Fruit fly (Drosophila melanogaster) whole organism, embryonic: Measurements from ENCODE around the gene Mst77F.

Experiments used
- C15 ChIP-seq: fragments of 200-800 bp; sonication (Bioruptor generic); IDR thresholded peaks from 3 replicates; pipeline ENCODE4 v1.3.6; 2022; ENCODE audit warnings: missing biosample characterization, missing genetic modification characterization
- CG10274 ChIP-seq: fragments of 200-800 bp; sonication (Bioruptor generic); optimal IDR thresholded peaks from 3 replicates; lab custom pipeline; 2017; ENCODE audit warnings: missing biosample characterization, mild to moderate bottlenecking, missing genetic modification characterization
- CG10543 ChIP-seq: fragments of 200-800 bp; sonication (Bioruptor generic); optimal IDR thresholded peaks from 3 replicates; lab custom pipeline; 2017; ENCODE audit warnings: missing biosample characterization, mild to moderate bottlenecking, missing genetic modification characterization, moderate library complexity
- CG11398 ChIP-seq: fragments of 200-800 bp; sonication (Bioruptor generic); optimal IDR thresholded peaks from 2 replicates; lab custom pipeline; 2016; ENCODE audit warnings: missing biosample characterization, missing genetic modification characterization
- CG14014 ChIP-seq: fragments of 200-800 bp; sonication (Bioruptor generic); IDR thresholded peaks from 2 replicates; pipeline ENCODE4 v1.3.6; 2022; ENCODE audit warnings: missing biosample characterization, missing genetic modification characterization
- CG1603 ChIP-seq: fragments of 200-800 bp; sonication (Bioruptor generic); optimal IDR thresholded peaks from 2 replicates; lab custom pipeline; 2019; ENCODE audit warnings: missing biosample characterization, mild to moderate bottlenecking, missing genetic modification characterization, moderate library complexity
- CG17359 ChIP-seq: fragments of 200-800 bp; sonication (Bioruptor generic); optimal IDR thresholded peaks from 3 replicates; lab custom pipeline; 2018; ENCODE audit warnings: missing biosample characterization, mild to moderate bottlenecking, missing genetic modification characterization, moderate library complexity
- CG17361 ChIP-seq: fragments of 200-800 bp; sonication (Bioruptor generic); IDR thresholded peaks from 3 replicates; pipeline ENCODE4 v1.3.6; 2022; ENCODE audit warnings: missing biosample characterization, missing genetic modification characterization
- CG2678 ChIP-seq: fragments of 200-800 bp; sonication (Bioruptor generic); optimal IDR thresholded peaks from 3 replicates; lab custom pipeline; 2019; ENCODE audit warnings: missing biosample characterization, mild to moderate bottlenecking, missing genetic modification characterization, moderate library complexity
- CG2889 ChIP-seq: fragments of 200-800 bp; sonication (Bioruptor generic); IDR thresholded peaks from 3 replicates; pipeline ENCODE4 v1.3.6; 2022; ENCODE audit warnings: missing biosample characterization, missing genetic modification characterization
- CG43689 ChIP-seq: fragments of 200-800 bp; sonication (Bioruptor generic); IDR thresholded peaks from 2 replicates; pipeline ENCODE4 v1.3.6; 2022; ENCODE audit warnings: missing biosample characterization, missing genetic modification characterization
- CG4424 ChIP-seq: fragments of 200-800 bp; sonication (Bioruptor generic); optimal IDR thresholded peaks from 3 replicates; lab custom pipeline; 2016; ENCODE audit warnings: missing biosample characterization, missing genetic modification characterization
- CG7556 ChIP-seq: fragments of 200-800 bp; sonication (Bioruptor generic); optimal IDR thresholded peaks from 2 replicates; lab custom pipeline; 2017; ENCODE audit warnings: missing biosample characterization, mild to moderate bottlenecking, missing genetic modification characterization
- CG8944 ChIP-seq: fragments of 200-800 bp; sonication (Bioruptor generic); optimal IDR thresholded peaks from 3 replicates; lab custom pipeline; 2016; ENCODE audit warnings: missing biosample characterization, missing genetic modification characterization
- CG9437 ChIP-seq: fragments of 200-800 bp; sonication (Bioruptor generic); optimal IDR thresholded peaks from 2 replicates; lab custom pipeline; 2018; ENCODE audit warnings: missing biosample characterization, mild to moderate bottlenecking, missing genetic modification characterization
- Fer2 ChIP-seq: fragments of 200-800 bp; sonication (Bioruptor generic); optimal IDR thresholded peaks from 2 replicates; lab custom pipeline; 2018; ENCODE audit warnings: missing biosample characterization, mild to moderate bottlenecking, missing genetic modification characterization, moderate library complexity
- Fer3 ChIP-seq: fragments of 200-800 bp; sonication (Bioruptor generic); optimal IDR thresholded peaks from 2 replicates; lab custom pipeline; 2018; ENCODE audit warnings: missing biosample characterization, mild to moderate bottlenecking, missing genetic modification characterization, moderate library complexity
- Hmr ChIP-seq: fragments of 200-800 bp; sonication (Bioruptor generic); optimal IDR thresholded peaks from 3 replicates; lab custom pipeline; 2017; ENCODE audit warnings: mild to moderate bottlenecking, missing biosample characterization, missing genetic modification reagents, missing genetic modification characterization
- Hr78 ChIP-seq, 2 experiments: fragments of 200-800 bp in 1 of 2; fragments of >200 bp in 1 of 2; sonication (Bioruptor generic) in 1 of 2; optimal IDR thresholded peaks; 2 replicates each; lab custom pipeline; 2017 to 2019; ENCODE audit warnings: missing biosample characterization in 2 of 2, missing genetic modification characterization in 2 of 2, mild to moderate bottlenecking in 1 of 2, moderate library complexity in 1 of 2
- Lpt ChIP-seq: fragments of >200 bp; optimal IDR thresholded peaks from 2 replicates; lab custom pipeline; 2018; ENCODE audit warnings: missing biosample characterization, missing genetic modification characterization
- Myb ChIP-seq: fragments of 200-800 bp; sonication (Bioruptor generic); optimal IDR thresholded peaks from 2 replicates; lab custom pipeline; 2016; ENCODE audit warnings: missing biosample characterization, missing genetic modification characterization
- NC2α ChIP-seq: fragments of 200-800 bp; sonication (Bioruptor generic); optimal IDR thresholded peaks from 2 replicates; lab custom pipeline; 2016; ENCODE audit warnings: missing biosample characterization, missing genetic modification characterization
- Nf-YC ChIP-seq: fragments of 200-800 bp; optimal IDR thresholded peaks from 3 replicates; lab custom pipeline; 2019; ENCODE audit warnings: missing biosample characterization, mild to moderate bottlenecking, missing genetic modification characterization, moderate library complexity
- Usf ChIP-seq: fragments of 200-800 bp; sonication (Bioruptor generic); optimal IDR thresholded peaks from 2 replicates; lab custom pipeline; 2017; ENCODE audit warnings: missing genotype, missing biosample characterization, missing genetic modification characterization
- ab ChIP-seq: fragments of 200-800 bp; sonication (Bioruptor generic); optimal IDR thresholded peaks from 2 replicates; lab custom pipeline; 2016; ENCODE audit warnings: missing biosample characterization, missing genetic modification characterization
- abd-A ChIP-seq: fragments of 200-800 bp; sonication (Bioruptor generic); optimal IDR thresholded peaks from 3 replicates; lab custom pipeline; 2019; ENCODE audit warnings: missing biosample characterization, mild to moderate bottlenecking, missing genetic modification characterization, moderate library complexity
- ato ChIP-seq: fragments of 200-800 bp; sonication (Bioruptor generic); IDR thresholded peaks from 2 replicates; pipeline ENCODE4 v1.3.6; 2022; ENCODE audit warnings: missing biosample characterization, missing genetic modification characterization; ENCODE audit not compliant: partially characterized antibody
- bab2 ChIP-seq: fragments of 200-800 bp; sonication (Bioruptor generic); optimal IDR thresholded peaks from 2 replicates; lab custom pipeline; 2016; ENCODE audit warnings: missing biosample characterization, missing genetic modification characterization
- btn ChIP-seq: fragments of 200-800 bp; sonication (Bioruptor generic); optimal IDR thresholded peaks from 2 replicates; lab custom pipeline; 2016; ENCODE audit warnings: missing biosample characterization, missing genetic modification characterization
- crol ChIP-seq: fragments of 200-800 bp; sonication (Bioruptor generic); IDR thresholded peaks from 2 replicates; pipeline ENCODE4 v1.3.6; 2022; ENCODE audit warnings: missing biosample characterization, missing genetic modification characterization
- dan ChIP-seq: fragments of 200-800 bp; sonication (Bioruptor generic); IDR thresholded peaks from 2 replicates; pipeline ENCODE4 v1.3.6; 2022; ENCODE audit warnings: missing biosample characterization, missing genetic modification characterization
- dati ChIP-seq: fragments of 200-800 bp; sonication (Bioruptor generic); IDR thresholded peaks from 2 replicates; pipeline ENCODE4 v1.3.6; 2022; ENCODE audit warnings: missing biosample characterization, missing genetic modification characterization
- exex ChIP-seq: fragments of 200-800 bp; sonication (Bioruptor generic); optimal IDR thresholded peaks from 4 replicates; lab custom pipeline; 2018; ENCODE audit warnings: missing biosample characterization, mild to moderate bottlenecking, missing genetic modification characterization, moderate library complexity
- fd102C ChIP-seq: fragments of 200-800 bp; sonication (Bioruptor generic); optimal IDR thresholded peaks from 2 replicates; lab custom pipeline; 2018; ENCODE audit warnings: missing biosample characterization, mild to moderate bottlenecking, missing genetic modification characterization, moderate library complexity
- h ChIP-seq: fragments of >200 bp; optimal IDR thresholded peaks from 2 replicates; lab custom pipeline; 2017
- insv ChIP-seq, 2 experiments: fragments of 200-800 bp; sonication (Bioruptor generic); optimal IDR thresholded peaks; 3 replicates each; lab custom pipeline; 2016 to 2018; ENCODE audit warnings: missing biosample characterization in 2 of 2, missing genetic modification characterization in 2 of 2
- ken ChIP-seq: fragments of 200-800 bp; sonication (Bioruptor generic); IDR thresholded peaks from 3 replicates; pipeline ENCODE4 v1.3.6; 2022; ENCODE audit warnings: missing biosample characterization, missing genetic modification characterization
- pb ChIP-seq: fragments of 200-800 bp; sonication (Bioruptor generic); optimal IDR thresholded peaks from 3 replicates; lab custom pipeline; 2016; ENCODE audit warnings: missing biosample characterization, missing genetic modification characterization
- pnt ChIP-seq: fragments of 200-800 bp; sonication (Bioruptor generic); optimal IDR thresholded peaks from 3 replicates; lab custom pipeline; 2016; ENCODE audit warnings: missing biosample characterization, missing genetic modification characterization
- sens-2 ChIP-seq: fragments of 200-800 bp; sonication (Bioruptor generic); IDR thresholded peaks from 2 replicates; pipeline ENCODE4 v1.3.6; 2022; ENCODE audit warnings: missing biosample characterization, missing genetic modification characterization
- seq ChIP-seq: fragments of 200-800 bp; sonication (Bioruptor generic); IDR thresholded peaks from 2 replicates; pipeline ENCODE4 v1.3.6; 2022; ENCODE audit warnings: missing biosample characterization, missing genetic modification characterization
- shn ChIP-seq: fragments of 200-800 bp; sonication (Bioruptor generic); optimal IDR thresholded peaks from 3 replicates; lab custom pipeline; 2016; ENCODE audit warnings: missing biosample characterization, missing genetic modification characterization
- ssp ChIP-seq: fragments of 200-800 bp; sonication (Bioruptor generic); IDR thresholded peaks from 2 replicates; pipeline ENCODE4 v1.3.6; 2022; ENCODE audit warnings: missing biosample characterization, missing genetic modification characterization
- stwl ChIP-seq: fragments of 200-800 bp; sonication (Bioruptor generic); optimal IDR thresholded peaks from 3 replicates; lab custom pipeline; 2018; ENCODE audit warnings: missing biosample characterization, mild to moderate bottlenecking, missing genetic modification characterization, moderate library complexity
- sug ChIP-seq: fragments of 200-800 bp; optimal IDR thresholded peaks from 2 replicates; lab custom pipeline; 2019; ENCODE audit warnings: missing biosample characterization, mild to moderate bottlenecking, missing genetic modification characterization, moderate library complexity
- tap ChIP-seq: fragments of 200-800 bp; optimal IDR thresholded peaks from 3 replicates; lab custom pipeline; 2019; ENCODE audit warnings: missing biosample characterization, mild to moderate bottlenecking, missing genetic modification characterization, moderate library complexity
- tll ChIP-seq, 2 experiments: fragments of 200-800 bp in 1 of 2; fragments of >200 bp in 1 of 2; sonication (Bioruptor generic) in 1 of 2; optimal IDR thresholded peaks; 2 replicates each; lab custom pipeline; 2017 to 2019; ENCODE audit warnings: missing biosample characterization in 2 of 2, missing genetic modification characterization in 2 of 2, mild to moderate bottlenecking in 1 of 2, moderate library complexity in 1 of 2
- vfl ChIP-seq: fragments of 200-800 bp; sonication (Bioruptor generic); optimal IDR thresholded peaks from 2 replicates; lab custom pipeline; 2016; ENCODE audit warnings: missing biosample characterization, missing genetic modification characterization
- vvl ChIP-seq: fragments of 200-800 bp; sonication (Bioruptor generic); IDR thresholded peaks from 2 replicates; pipeline ENCODE4 v1.3.6; 2022; ENCODE audit warnings: missing biosample characterization, missing genetic modification characterization
- zfh2 ChIP-seq: fragments of 200-800 bp; sonication (Bioruptor generic); optimal IDR thresholded peaks from 2 replicates; lab custom pipeline; 2016; ENCODE audit warnings: missing biosample characterization, missing genetic modification characterization

Gene Mst77F

DNA sequence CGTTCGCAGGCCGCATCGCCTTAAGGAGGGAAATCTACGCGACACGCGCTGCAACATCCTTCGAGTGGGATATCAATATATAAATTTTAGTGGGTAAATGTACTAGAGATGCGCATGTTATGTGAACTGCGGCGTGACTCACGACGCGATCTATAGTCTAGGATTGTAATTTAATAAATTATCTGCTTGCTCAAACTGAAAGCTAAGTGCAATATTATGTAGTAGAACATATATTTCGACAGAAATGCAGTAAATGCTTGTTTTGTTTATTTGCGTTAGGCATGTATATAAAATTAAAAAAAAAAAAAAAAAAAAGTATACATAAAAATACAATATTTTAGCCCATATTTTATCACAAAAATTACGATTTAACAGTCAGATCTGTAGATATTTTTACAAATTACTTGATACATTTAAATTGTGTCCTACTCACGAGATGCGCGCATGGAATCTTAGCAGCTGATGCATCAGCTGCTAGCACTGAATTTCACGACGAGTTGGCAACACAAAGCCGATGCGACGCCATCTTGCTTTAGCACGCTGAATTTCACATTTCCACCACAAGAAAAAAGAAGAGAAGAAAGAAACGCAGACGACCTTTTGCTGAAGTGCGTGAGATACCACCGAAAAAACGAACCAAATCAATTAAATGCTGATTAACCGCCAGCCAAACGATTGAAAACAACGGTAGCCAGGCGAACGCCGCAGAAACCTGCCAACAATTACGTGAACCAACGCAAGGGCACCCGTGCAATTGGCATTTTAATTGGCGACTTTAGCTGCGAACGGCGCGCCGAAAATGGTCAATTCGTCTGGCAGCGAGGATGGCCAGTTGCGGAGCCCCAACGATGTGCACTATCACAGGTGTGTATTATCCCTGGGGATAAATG is 46.6 kb downstream of the Mst77F start, which contains the start of the genes CG4042 and Pitslre (continued):
- TF ChIP-seq sug (tag; lab: Kevin White, UChicago) (peak; percentile 6), ab (GFP tag; lab: Kevin White, UChicago) (no peak), CG17361 (GFP tag; lab: Robert Waterston, UW) (no peak), ken (GFP tag; lab: Robert Waterston, UW) (no peak), vvl (no peak), zfh2 (GFP tag; lab: Kevin White, UChicago) (no peak), CG17359 (tag; lab: Kevin White, UChicago) (peak; percentile 55), CG8944 (GFP tag; lab: Kevin White, UChicago) (no peak), Hr78 (GFP tag; optimal IDR thresholded peaks at IDR 0.05; lab: Kevin White, UChicago) (no peak), seq (0 out of 2 replicates have a peak, but pooled peaks have one; percentile 8), dan (GFP tag; lab: Robert Waterston, UW) (no peak), dati (GFP tag; lab: Robert Waterston, UW) (no peak), fd102C (GFP tag; lab: Kevin White, UChicago) (no peak), pb (GFP tag; lab: Kevin White, UChicago) (no peak), tap (tag; lab: Kevin White, UChicago) (peak; percentile 31), vfl (GFP tag; lab: Kevin White, UChicago) (peak; percentile 2), C15 (GFP tag; lab: Robert Waterston, UW) (no peak), Lpt (GFP tag; lab: Kevin White, UChicago) (no peak), Myb (GFP tag; lab: Kevin White, UChicago) (no peak), btn (no peak), stwl (tag; lab: Kevin White, UChicago) (peak; percentile 6), CG7556 (no peak), sens-2 (GFP tag; lab: Robert Waterston, UW) (no peak), CG1603 (no peak), Hmr (GFP tag; lab: Kevin White, UChicago) (peak; percentile 25), exex (tag; lab: Kevin White, UChicago) (no peak), CG2889 (GFP tag; lab: Robert Waterston, UW) (no peak), CG11398 (no peak), crol (GFP tag; lab: Robert Waterston, UW) (no peak), CG9437 (peak; percentile 53), h (lab: Kevin White, UChicago) (no peak), shn (GFP tag; lab: Kevin White, UChicago) (peak; percentile 19), NC2α (GFP tag; lab: Kevin White, UChicago) (no peak), CG14014 (GFP tag; lab: Robert Waterston, UW) (no peak; the same call in 1 of the 2 replicates), CG4424 (GFP tag; lab: Kevin White, UChicago) (peak; percentile 65), Nf-YC (tag; lab: Kevin White, UChicago) (peak; percentile 62), tll (GFP tag; optimal IDR thresholded peaks at IDR 0.05; lab: Kevin White, UChicago) (no peak), Usf (GFP tag; lab: Kevin White, UChicago) (no peak), abd-A (tag; lab: Kevin White, UChicago) (no peak), CG43689 (GFP tag; lab: Robert Waterston, UW) (no peak), ssp (GFP tag; lab: Robert Waterston, UW) (peak; percentile 24; the same call in 1 of the 2 replicates), Fer3 (no peak), bab2 (no peak), CG10274 (GFP tag; lab: Kevin White, UChicago) (no peak), ato (GFP tag; lab: Robert Waterston, UW) (peak; percentile 21; the same call in 1 of the 2 replicates), CG2678 (tag; lab: Kevin White, UChicago) (peak; percentile 43), CG10543 (GFP tag; lab: Kevin White, UChicago) (no peak), Fer2 (tag; lab: Kevin White, UChicago) (no peak), pnt (GFP tag; lab: Kevin White, UChicago) (no peak), insv (GFP tag; optimal IDR thresholded peaks at IDR 0.05; lab: Kevin White, UChicago) (no peak)
